Worm (Caenorhabditis elegans): ENCODE data around the gene C07B5.2.

The C07B5.2 gene

ce11 chrX:9536008-9536407 is 19.0 kb upstream of the C07B5.2 start:
- TF ChIP-seq fkh-10 (GFP tag; optimal IDR thresholded peaks at IDR 0.05), result no peak
- TF ChIP-seq lin-39 (tag; optimal IDR thresholded peaks at IDR 0.05), result no peak
- TF ChIP-seq lim-7 (GFP tag; IDR thresholded peaks at IDR 0.05), result no peak
- TF ChIP-seq F44E2.7 (GFP tag; IDR thresholded peaks at IDR 0.05), result no peak
- 0 out of 2 replicates have a peak, but pooled peaks have one; percentile 39 for TF ChIP-seq T26A8.4 (GFP tag; IDR thresholded peaks at IDR 0.05)
- TF ChIP-seq T20F7.1 (GFP tag; optimal IDR thresholded peaks at IDR 0.05), result no peak
- peak; percentile 38 for TF ChIP-seq mep-1 (tag; optimal IDR thresholded peaks at IDR 0.05)
- TF ChIP-seq hlh-11 (tag; optimal IDR thresholded peaks at IDR 0.05), result no peak
- no peak for TF ChIP-seq zag-1 (tag; optimal IDR thresholded peaks at IDR 0.05)
- no peak for TF ChIP-seq nhr-102 (tag; optimal IDR thresholded peaks at IDR 0.05)
- TF ChIP-seq R02D3.7 (tag; optimal IDR thresholded peaks at IDR 0.05), result no peak
- peak in 1 of 2 experiments; percentile 13 for TF ChIP-seq lsy-2 (tag; optimal IDR thresholded peaks at IDR 0.05)
- peak in 1 of 2 experiments; percentile 57 for TF ChIP-seq hif-1 (tag; optimal IDR thresholded peaks at IDR 0.05)
- TF ChIP-seq nhr-28 (tag; optimal IDR thresholded peaks at IDR 0.05), result no peak
- no peak for TF ChIP-seq ceh-28 (tag; optimal IDR thresholded peaks at IDR 0.05)
- TF ChIP-seq F26F4.8 (GFP tag; conservative IDR thresholded peaks at IDR 0.05), result no peak
- TF ChIP-seq zfp-3 (GFP tag; conservative IDR thresholded peaks at IDR 0.05), result 0 out of 2 replicates have a peak, but pooled peaks have one; percentile 28

- TF ChIP-seq mdl-1 (tag; optimal IDR thresholded peaks at IDR 0.05), result no peak
- peak; percentile 45 for TF ChIP-seq nhr-28 (tag; optimal IDR thresholded peaks at IDR 0.05)
- no peak for TF ChIP-seq T26A8.4 (GFP tag; IDR thresholded peaks at IDR 0.05)
- TF ChIP-seq F49E8.2 (tag; optimal IDR thresholded peaks at IDR 0.05; ENCODE audit: borderline replicate concordance), result no peak
- no peak for TF ChIP-seq R02D3.7 (tag; optimal IDR thresholded peaks at IDR 0.05)
- TF ChIP-seq lin-38 (GFP tag; IDR thresholded peaks at IDR 0.05), result no peak
- TF ChIP-seq cey-2 (tag; optimal IDR thresholded peaks at IDR 0.05; ENCODE audit: borderline replicate concordance, insufficient read depth), result no peak
- no peak for TF ChIP-seq skn-1 (tag; optimal IDR thresholded peaks at IDR 0.05)
- TF ChIP-seq gei-8 (GFP tag; optimal IDR thresholded peaks at IDR 0.05), result no peak
- TF ChIP-seq F26F4.8 (GFP tag; conservative IDR thresholded peaks at IDR 0.05), result no peak
- no peak for TF ChIP-seq set-16 (GFP tag; IDR thresholded peaks at IDR 0.05)
- TF ChIP-seq daf-16 (GFP tag; optimal IDR thresholded peaks at IDR 0.05), result no peak
- TF ChIP-seq daf-16 (tag; optimal IDR thresholded peaks at IDR 0.05), result peak; percentile 64
- TF ChIP-seq lin-1 (GFP tag; IDR thresholded peaks at IDR 0.05), result no peak
- TF ChIP-seq unc-62 (GFP tag; optimal IDR thresholded peaks at IDR 0.05 in 1 of 2), result peak in 1 of 2 experiments; percentile 6
- no peak for TF ChIP-seq unc-62 (tag; optimal IDR thresholded peaks at IDR 0.05)
- no peak for TF ChIP-seq ama-1 (optimal IDR thresholded peaks at IDR 0.05)
- TF ChIP-seq hlh-30 (tag; optimal IDR thresholded peaks at IDR 0.05; ENCODE audit: insufficient read depth), result peak; percentile 63
- no peak for TF ChIP-seq vab-7 (GFP tag; IDR thresholded peaks at IDR 0.05)
- no peak for TF ChIP-seq rbr-2 (tag; optimal IDR thresholded peaks at IDR 0.05)
- TF ChIP-seq tra-1 (GFP tag; IDR thresholded peaks at IDR 0.05), result no peak
- TF ChIP-seq mxl-3 (GFP tag; optimal IDR thresholded peaks at IDR 0.05), result peak; percentile 22
- no peak for TF ChIP-seq nhr-41 (GFP tag; IDR thresholded peaks at IDR 0.05)
- no peak for TF ChIP-seq Y75B8A.6 (GFP tag; IDR thresholded peaks at IDR 0.05)
These were observed 14.6 kb upstream of the C07B5.2 start for ce11 chrX:9531640-9532039.

ce11 chrX:9529360-9529759 is 12.4 kb upstream of the C07B5.2 start, which contains the start of gene C07B5.4:
Gene C07B5.4 (plus strand): TSS chrX:9529660.
- TF ChIP-seq unc-62 (GFP tag; optimal IDR thresholded peaks at IDR 0.05 in 1 of 2) (peak in 1 of 2 experiments; percentile 28), unc-62 (tag; optimal IDR thresholded peaks at IDR 0.05) (no peak), zfp-3 (GFP tag; conservative IDR thresholded peaks at IDR 0.05) (no peak), ctbp-1 (GFP tag; IDR thresholded peaks at IDR 0.05) (no peak)
